Worm (Caenorhabditis elegans) whole organism, L3 larva: Measurements from ENCODE around the gene nas-38.

Experiments used
- egl-27 ChIP-seq: sonication (generic microtip); optimal IDR thresholded peaks from 4 replicates; lab custom pipeline; 2017; ENCODE audit warnings: missing biosample characterization, missing genetic modification reagents, missing genetic modification characterization
- lin-15B ChIP-seq: fragments of 150-350 bp; optimal IDR thresholded peaks from 2 replicates; lab custom pipeline; 2014; ENCODE audit warnings: missing biosample characterization, missing genetic modification characterization
- tbx-2 ChIP-seq: sonication (generic microtip); optimal IDR thresholded peaks from 2 replicates; lab custom pipeline; 2016; ENCODE audit warnings: mild to moderate bottlenecking, missing genetic modification characterization, missing compliant biosample characterization

DNA sequence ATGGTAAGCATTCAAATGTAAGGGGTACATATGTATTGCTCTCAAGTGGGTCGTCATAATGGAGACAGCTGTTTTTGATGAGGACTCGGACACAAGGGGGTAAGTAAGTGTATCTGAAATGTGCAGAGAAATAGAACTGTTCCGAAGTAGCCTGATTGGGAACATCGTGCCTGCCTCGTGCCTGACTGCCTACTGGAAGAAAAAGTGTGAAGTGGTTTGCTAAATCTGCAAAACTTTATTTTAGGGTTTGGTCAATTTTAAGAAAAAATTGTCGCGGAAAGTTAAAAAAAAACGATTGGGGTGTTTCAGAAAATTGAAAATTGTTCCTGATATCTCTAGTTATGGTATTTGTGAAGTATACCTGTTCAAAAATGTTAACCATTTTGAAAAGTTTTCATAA is 762 bp upstream of the nas-38 start, which contains the start of gene hlh-19:
- TF ChIP-seq egl-27 (tag; lab: Kevin White, UChicago) (no peak), tbx-2 (tag; lab: Kevin White, UChicago) (no peak), lin-15B (tag; lab: Kevin White, UChicago) (no peak)
